Fruit fly (Drosophila melanogaster): ENCODE measurements around the gene CG43931.

CG43931 gene

DNA sequence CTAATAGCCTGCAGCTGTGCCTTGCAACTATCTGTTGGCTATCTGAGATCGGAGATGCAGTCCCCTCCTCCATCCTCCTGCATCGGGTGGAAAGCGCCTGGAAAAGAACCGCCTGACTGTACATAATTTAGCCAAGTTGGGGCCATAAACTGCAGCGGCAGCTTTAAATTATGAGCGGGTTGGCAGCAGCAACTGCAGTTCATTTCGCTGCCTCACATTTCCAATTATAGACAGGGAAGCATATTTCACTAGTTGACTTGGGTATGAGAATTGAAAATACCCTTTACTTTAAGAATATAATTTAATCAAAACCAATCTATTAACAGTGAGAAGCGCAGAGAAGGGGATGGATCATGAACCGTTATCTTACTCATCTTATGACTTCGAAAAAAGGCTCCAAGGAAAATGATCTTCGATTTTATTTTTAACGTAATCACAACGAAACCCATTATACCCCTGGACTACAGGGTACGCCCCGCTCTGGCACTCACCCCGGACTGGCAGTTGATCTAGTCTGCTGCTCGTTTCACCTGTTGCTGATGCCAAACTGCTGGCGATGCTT, 25.8 kb downstream of the CG43931 start:
- TF ChIP-seq CG17801 (GFP tag; optimal IDR thresholded peaks at IDR 0.05; ENCODE audit: partially characterized antibody): peak; percentile 92

DNA sequence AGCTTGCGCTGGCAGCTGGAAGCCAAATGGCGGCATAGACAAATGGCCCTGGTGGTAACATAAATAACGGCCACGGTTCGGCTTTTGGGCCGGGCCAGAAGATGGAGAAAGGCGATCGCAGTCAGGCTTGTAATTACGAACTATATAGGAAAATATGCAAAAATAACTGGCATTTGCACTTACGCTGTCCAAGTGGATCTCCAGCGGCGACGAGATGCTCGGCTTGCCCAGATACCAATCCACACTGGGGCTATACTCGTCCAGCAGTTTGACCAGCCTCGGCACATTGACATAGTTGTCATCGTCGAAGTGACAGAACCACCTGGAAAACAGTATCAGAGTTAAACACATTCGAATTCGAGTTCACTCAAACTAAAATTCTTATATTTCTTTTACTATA, 30.2 kb downstream of the CG43931 start, which contains the start of gene CG10589:
Gene CG10589 (plus strand): TSS at position 301 of the 400 bp plus-strand sequence.
- TF ChIP-seq CG17801 (GFP tag; optimal IDR thresholded peaks at IDR 0.05; ENCODE audit: partially characterized antibody): no peak

DNA sequence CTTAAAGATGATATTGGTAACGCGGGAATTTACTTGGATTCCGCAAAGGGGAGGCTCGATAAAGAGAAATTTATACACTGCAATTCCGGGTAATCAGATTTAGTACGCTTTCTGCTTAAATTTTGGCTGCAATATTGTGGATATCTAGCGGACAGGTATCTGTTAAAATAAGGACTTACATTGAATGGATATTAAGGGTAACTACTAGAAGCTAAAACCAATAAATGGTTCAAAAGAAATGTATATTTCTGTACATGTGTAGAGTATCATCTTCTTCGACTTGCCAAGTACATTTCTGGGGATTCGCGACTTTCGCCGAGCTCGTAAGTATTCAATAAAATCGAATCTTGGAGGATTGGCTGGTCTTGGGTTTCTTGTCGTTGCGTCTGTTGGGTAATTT, 32.1 kb downstream of the CG43931 start:
- no peak for TF ChIP-seq CG17801 (GFP tag; optimal IDR thresholded peaks at IDR 0.05; ENCODE audit: partially characterized antibody)

- peak; percentile 92 for TF ChIP-seq CG17801 (GFP tag; optimal IDR thresholded peaks at IDR 0.05; ENCODE audit: partially characterized antibody)
These were observed 32.9 kb downstream of the CG43931 start for dm6 chr3L:20930059-20930785.

dm6 chr3L:20931510-20931909, 34.2 kb downstream of the CG43931 start:
- no peak for TF ChIP-seq CG17801 (GFP tag; optimal IDR thresholded peaks at IDR 0.05; ENCODE audit: partially characterized antibody)

DNA sequence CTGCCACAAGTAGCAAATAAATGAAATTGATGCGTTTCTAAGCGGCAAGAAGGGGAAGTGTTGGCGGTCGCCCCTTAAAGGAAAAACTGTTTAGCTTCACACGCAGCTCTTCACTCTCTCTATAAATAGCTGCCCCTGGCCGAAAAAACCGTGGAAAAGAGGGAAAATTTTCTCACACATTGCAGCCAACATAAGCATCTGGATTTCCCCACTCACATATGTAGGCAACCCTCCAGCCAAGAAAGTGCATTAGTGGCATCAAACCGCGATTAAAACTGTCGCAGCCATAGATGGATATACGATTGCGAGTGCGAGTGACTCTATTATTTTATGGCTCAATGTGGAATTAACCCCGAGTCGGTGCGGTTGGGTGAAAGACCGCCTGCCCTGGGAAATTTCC, 35.2 kb downstream of the CG43931 start:
- TF ChIP-seq CG17801 (GFP tag; optimal IDR thresholded peaks at IDR 0.05; ENCODE audit: partially characterized antibody): no peak

DNA sequence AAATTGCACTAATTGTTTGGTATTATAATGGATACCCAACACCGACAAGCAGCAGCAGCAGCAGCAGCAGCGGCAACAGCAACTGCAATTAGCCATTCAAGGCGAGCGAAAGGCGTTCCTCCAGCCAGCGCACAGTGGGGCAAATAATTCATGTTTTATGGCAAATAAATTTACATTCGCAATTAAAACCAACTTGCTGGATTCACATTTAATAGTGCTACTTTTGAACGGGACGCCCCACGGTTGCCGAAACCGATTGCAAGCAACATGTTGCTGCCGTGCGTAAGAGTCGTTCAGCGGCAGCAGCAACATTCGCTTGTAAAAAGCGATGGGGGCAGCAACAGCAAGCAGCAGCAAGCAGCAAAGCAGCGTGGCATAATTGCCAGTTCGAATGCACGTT, 36.3 kb downstream of the CG43931 start:
- no peak for TF ChIP-seq CG17801 (GFP tag; optimal IDR thresholded peaks at IDR 0.05; ENCODE audit: partially characterized antibody)

DNA sequence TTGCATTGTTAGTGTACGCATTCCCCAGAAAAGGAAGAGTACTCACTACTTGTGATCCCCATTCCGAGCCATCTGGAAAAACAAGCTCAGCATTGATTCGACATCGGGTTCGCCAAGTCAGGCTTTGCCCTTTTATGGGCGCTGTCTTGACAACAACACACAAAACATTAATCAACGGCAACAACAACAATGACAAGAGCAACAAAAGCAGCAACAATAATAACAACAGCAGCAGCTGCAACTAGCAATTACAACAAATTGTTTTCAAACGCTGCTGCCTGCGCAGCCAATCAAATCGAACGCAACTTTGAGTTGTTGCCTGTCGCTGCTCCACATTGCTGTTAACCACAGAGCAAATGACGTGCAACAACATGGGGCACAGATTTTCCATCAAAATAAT, 44.7 kb downstream of the CG43931 start:
- TF ChIP-seq CG17801 (GFP tag; optimal IDR thresholded peaks at IDR 0.05; ENCODE audit: partially characterized antibody): no peak

DNA sequence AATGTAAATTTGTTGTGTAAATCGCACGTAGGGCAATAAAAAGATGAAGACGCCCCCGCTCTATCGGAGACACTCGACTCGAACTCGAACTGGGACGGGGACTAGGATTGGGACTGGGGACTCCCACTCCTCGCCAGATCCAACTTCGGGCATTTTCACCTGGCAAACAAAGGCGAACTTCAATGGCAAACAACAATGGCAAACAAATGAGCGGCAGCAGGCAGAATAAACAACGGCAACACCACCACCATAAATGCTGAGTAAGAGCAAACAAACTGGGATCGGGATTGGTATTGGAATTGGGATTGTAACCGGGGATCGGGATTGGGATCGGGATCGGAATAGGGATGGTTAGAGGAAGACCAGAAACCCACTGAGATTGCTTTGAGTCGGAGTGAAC, 46.8 kb downstream of the CG43931 start:
- no peak for TF ChIP-seq CG17801 (GFP tag; optimal IDR thresholded peaks at IDR 0.05; ENCODE audit: partially characterized antibody)

DNA sequence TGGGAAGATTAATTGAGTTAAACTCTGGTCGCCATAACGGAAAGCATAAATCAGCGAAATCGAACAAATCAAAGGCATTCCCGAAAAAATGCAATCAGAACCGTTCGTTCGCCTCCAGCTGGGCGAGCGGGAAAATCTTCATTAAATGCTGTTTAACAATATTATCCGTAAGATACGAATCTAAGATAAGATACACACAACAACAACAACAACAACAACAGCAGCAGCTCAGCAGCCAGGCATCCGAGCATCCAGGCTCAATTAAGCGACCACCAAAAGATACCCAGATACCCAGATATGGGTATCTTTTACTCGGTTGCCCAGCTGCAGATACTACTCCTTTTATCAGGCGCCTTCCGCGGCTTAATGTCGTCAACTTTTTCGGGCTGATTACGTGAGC, 48.7 kb downstream of the CG43931 start:
- TF ChIP-seq CG17801 (GFP tag; optimal IDR thresholded peaks at IDR 0.05; ENCODE audit: partially characterized antibody): no peak

DNA sequence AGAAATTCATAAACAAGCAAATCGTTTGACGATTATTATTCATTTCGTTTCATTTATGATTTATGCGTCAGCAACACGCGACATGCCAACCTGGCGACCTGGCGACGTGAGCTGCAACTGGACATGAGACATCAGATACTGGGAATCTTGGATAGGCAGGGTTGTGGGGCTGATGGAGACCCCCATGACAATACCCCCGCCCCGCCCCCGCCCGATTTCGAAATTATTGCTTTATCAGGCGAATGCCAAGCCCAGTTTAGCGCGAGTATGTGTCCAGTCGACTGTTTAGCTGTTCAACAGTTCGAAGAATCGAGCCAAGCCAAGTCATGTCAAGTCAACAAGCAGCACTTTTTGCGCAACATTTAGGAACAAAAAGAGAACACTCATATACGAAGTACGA, 49.6 kb downstream of the CG43931 start:
- TF ChIP-seq CG17801 (GFP tag; optimal IDR thresholded peaks at IDR 0.05; ENCODE audit: partially characterized antibody): no peak
